Worm (Caenorhabditis elegans): ENCODE measurements around the gene D2062.5.

The D2062.5 gene

ce11 chrII:2649539-2649938, 27.0 kb downstream of the D2062.5 start, which contains the start of the genes F22E5.13 and F22E5.6:
F22E5.13 (minus strand) TSS chrII:2649639.
F22E5.6 (plus strand) TSS chrII:2649835.
- TF ChIP-seq che-1 (tag; optimal IDR thresholded peaks at IDR 0.05) (no peak), ceh-30 (tag; optimal IDR thresholded peaks at IDR 0.05) (no peak), eyg-1 (tag; optimal IDR thresholded peaks at IDR 0.05) (no peak), Y22D7AL.16 (tag; optimal IDR thresholded peaks at IDR 0.05) (no peak), ets-4 (tag; optimal IDR thresholded peaks at IDR 0.05) (no peak), fkh-10 (GFP tag; optimal IDR thresholded peaks at IDR 0.05) (no peak), pag-3 (tag; optimal IDR thresholded peaks at IDR 0.05; ENCODE audit: borderline replicate concordance) (no peak), mec-3 (tag; optimal IDR thresholded peaks at IDR 0.05; ENCODE audit: borderline replicate concordance) (no peak), ceh-34 (tag; optimal IDR thresholded peaks at IDR 0.05) (no peak), ceh-22 (tag; optimal IDR thresholded peaks at IDR 0.05) (no peak), ceh-24 (tag; optimal IDR thresholded peaks at IDR 0.05) (no peak), rnt-1 (tag; optimal IDR thresholded peaks at IDR 0.05) (no peak), tbx-2 (tag; optimal IDR thresholded peaks at IDR 0.05) (no peak), ceh-9 (tag; optimal IDR thresholded peaks at IDR 0.05) (no peak), unc-86 (tag; optimal IDR thresholded peaks at IDR 0.05) (no peak)

- TF ChIP-seq ceh-48 (tag; optimal IDR thresholded peaks at IDR 0.05) (no peak), zip-5 (tag; optimal IDR thresholded peaks at IDR 0.05) (no peak), ceh-31 (tag; optimal IDR thresholded peaks at IDR 0.05) (no peak), ceh-45 (GFP tag; IDR thresholded peaks at IDR 0.05) (no peak), C08G9.2 (tag; optimal IDR thresholded peaks at IDR 0.05) (no peak), dve-1 (tag; optimal IDR thresholded peaks at IDR 0.05) (no peak), fkh-6 (tag; optimal IDR thresholded peaks at IDR 0.05) (no peak), tbx-2 (tag; optimal IDR thresholded peaks at IDR 0.05) (no peak), gmeb-2 (tag; optimal IDR thresholded peaks at IDR 0.05) (no peak), lim-6 (tag; optimal IDR thresholded peaks at IDR 0.05) (no peak), madf-2 (tag; optimal IDR thresholded peaks at IDR 0.05) (no peak), tbx-7 (tag; optimal IDR thresholded peaks at IDR 0.05) (no peak), hlh-15 (tag; optimal IDR thresholded peaks at IDR 0.05) (no peak), T23F11.4 (GFP tag; optimal IDR thresholded peaks at IDR 0.05) (no peak), unc-55 (GFP tag; optimal IDR thresholded peaks at IDR 0.05) (no peak), pqm-1 (tag; optimal IDR thresholded peaks at IDR 0.05) (no peak)
Observed at ce11 chrII:2656606-2657005, 34.0 kb downstream of the D2062.5 start, which contains the start of gene sri-47. sri-47 (plus strand) TSS chrII:2656906.

DNA sequence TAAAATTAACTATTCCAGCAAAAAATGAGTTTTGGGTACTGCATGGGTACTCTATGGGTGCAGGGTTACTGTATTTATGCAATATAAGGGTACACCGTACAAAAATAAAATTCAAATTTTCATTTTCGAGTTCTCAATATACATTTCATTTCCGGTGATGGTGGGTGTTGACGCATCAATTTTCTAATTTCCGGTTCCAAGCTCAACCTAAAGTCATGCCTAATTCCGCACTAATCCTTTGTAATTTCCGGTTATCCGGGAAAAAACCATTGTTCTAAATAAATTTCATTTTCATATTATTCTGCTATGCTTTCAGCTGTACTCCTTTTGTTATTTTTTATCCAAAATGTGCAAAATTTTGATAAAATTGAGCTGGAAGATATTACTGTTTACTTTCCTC, 36.8 kb downstream of the D2062.5 start, which contains the start of gene gcy-21:
TSS of gene gcy-21 (plus strand) at position 301 of the 400 bp plus-strand sequence.
- TF ChIP-seq unc-55 (GFP tag; optimal IDR thresholded peaks at IDR 0.05) (no peak), ceh-6 (GFP tag; optimal IDR thresholded peaks at IDR 0.05) (no peak), elt-4 (tag; optimal IDR thresholded peaks at IDR 0.05) (no peak), ceh-19 (GFP tag; optimal IDR thresholded peaks at IDR 0.05) (no peak), K09A11.1 (tag; optimal IDR thresholded peaks at IDR 0.05; ENCODE audit: insufficient read depth) (no peak), sox-2 (GFP tag; IDR thresholded peaks at IDR 0.05) (no peak), pha-4 (tag; optimal IDR thresholded peaks at IDR 0.05) (no peak), tbx-2 (tag; optimal IDR thresholded peaks at IDR 0.05) (no peak), ref-2 (tag; optimal IDR thresholded peaks at IDR 0.05) (no peak), eyg-1 (tag; optimal IDR thresholded peaks at IDR 0.05) (no peak), unc-3 (GFP tag; conservative IDR thresholded peaks at IDR 0.05) (no peak), unc-3 (tag; optimal IDR thresholded peaks at IDR 0.05) (no peak), pat-9 (tag; optimal IDR thresholded peaks at IDR 0.05) (no peak)

Measured in whole organism, late embryonic.